Worm (Caenorhabditis elegans): ENCODE data around the gene F46F5.5.

The F46F5.5 gene

DNA sequence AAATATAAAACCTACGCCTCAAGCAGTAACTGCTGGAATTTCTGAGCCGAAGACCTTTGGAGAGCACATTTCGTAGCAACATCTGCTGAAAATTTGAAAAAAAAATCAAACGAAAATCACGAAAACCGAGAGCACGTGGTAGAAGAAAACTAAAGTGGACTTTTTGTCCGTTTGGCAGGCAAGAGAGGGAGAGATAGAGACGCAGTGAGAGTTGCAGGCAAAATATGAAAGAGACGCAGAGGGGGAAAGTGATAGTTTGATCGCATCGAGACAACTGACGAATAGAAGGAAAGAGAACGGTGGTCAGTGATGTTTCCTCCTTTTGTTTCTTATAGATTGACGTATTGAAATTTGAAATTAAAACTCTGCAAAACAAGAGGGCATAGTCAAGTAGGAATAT is 35.7 kb upstream of the F46F5.5 start, which contains the start of the genes acdh-9 and F28A10.13 (continued):
- TF ChIP-seq ztf-6 (GFP tag; IDR thresholded peaks at IDR 0.05) (no peak), C06A6.2 (GFP tag; conservative IDR thresholded peaks at IDR 0.05) (no peak), egl-18 (GFP tag; IDR thresholded peaks at IDR 0.05) (no peak), sdz-38 (tag; optimal IDR thresholded peaks at IDR 0.05) (no peak), efl-1 (GFP tag; optimal IDR thresholded peaks at IDR 0.05) (no peak), nhr-120 (GFP tag; IDR thresholded peaks at IDR 0.05) (no peak), let-607 (tag; optimal IDR thresholded peaks at IDR 0.05) (no peak), K11D2.4 (GFP tag; IDR thresholded peaks at IDR 0.05) (peak; percentile 31; the same call in 1 of the 2 replicates), aptf-2 (GFP tag; conservative IDR thresholded peaks at IDR 0.05) (no peak), sea-2 (GFP tag; IDR thresholded peaks at IDR 0.05) (no peak), F23B12.7 (tag; optimal IDR thresholded peaks at IDR 0.05; ENCODE audit: insufficient read depth) (no peak), rpc-1 (optimal IDR thresholded peaks at IDR 0.05) (no peak), rpc-1 (tag; optimal IDR thresholded peaks at IDR 0.05) (no peak), ztf-22 (GFP tag; optimal IDR thresholded peaks at IDR 0.05) (no peak), bed-1 (GFP tag; IDR thresholded peaks at IDR 0.05) (no peak), Y95B8A.8 (GFP tag; IDR thresholded peaks at IDR 0.05) (no peak), B0261.1 (tag; optimal IDR thresholded peaks at IDR 0.05) (no peak), Y67H2A.10 (GFP tag; conservative IDR thresholded peaks at IDR 0.05) (no peak), T26A5.8 (tag; optimal IDR thresholded peaks at IDR 0.05) (no peak), tbp1 (GFP tag; optimal IDR thresholded peaks at IDR 0.05) (peak; percentile 35), somi-1 (GFP tag; optimal IDR thresholded peaks at IDR 0.05) (no peak), madf-3 (GFP tag; IDR thresholded peaks at IDR 0.05) (no peak), F10E7.11 (tag; optimal IDR thresholded peaks at IDR 0.05) (no peak), attf-6 (GFP tag; IDR thresholded peaks at IDR 0.05) (no peak), chd-7 (tag; optimal IDR thresholded peaks at IDR 0.05) (no peak), fkh-3 (tag; optimal IDR thresholded peaks at IDR 0.05) (no peak), bed-2 (GFP tag; IDR thresholded peaks at IDR 0.05) (no peak), F55B11.4 (tag; optimal IDR thresholded peaks at IDR 0.05; ENCODE audit: borderline replicate concordance, insufficient read depth) (no peak)

DNA sequence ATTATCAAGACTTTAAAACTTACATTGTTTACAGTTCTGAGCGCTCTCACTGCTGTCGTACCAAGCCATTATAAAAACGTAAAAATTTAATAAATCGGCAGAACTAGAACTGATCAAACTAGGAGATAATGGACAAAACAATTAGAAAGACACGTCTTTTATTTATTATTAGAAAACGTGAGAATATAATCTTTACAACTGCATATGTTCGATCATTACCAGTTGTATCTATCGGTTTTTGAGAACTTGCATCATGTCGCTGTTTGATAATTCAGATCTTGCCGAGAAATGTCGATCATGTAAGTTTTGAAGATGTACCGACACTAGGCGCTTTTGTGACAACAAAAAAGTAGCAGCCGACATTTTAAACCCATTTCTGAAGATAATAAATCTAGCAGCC is 32.8 kb upstream of the F46F5.5 start, which contains the start of gene F28A10.7:
Gene F28A10.7, minus strand, starts transcription at position 101 of the 400 bp plus-strand sequence.
- TF ChIP-seq lsl-1 (GFP tag; optimal IDR thresholded peaks at IDR 0.05) (no peak), mxl-1 (tag; optimal IDR thresholded peaks at IDR 0.05) (no peak), snpc-3.4 (tag; optimal IDR thresholded peaks at IDR 0.05) (no peak), B0261.1 (tag; optimal IDR thresholded peaks at IDR 0.05) (no peak), nhr-90 (tag; optimal IDR thresholded peaks at IDR 0.05) (no peak), lag-1 (GFP tag; IDR thresholded peaks at IDR 0.05) (no peak), let-526 (GFP tag; IDR thresholded peaks at IDR 0.05) (no peak), lir-1 (GFP tag; conservative IDR thresholded peaks at IDR 0.05) (no peak), nfya-1 (tag; optimal IDR thresholded peaks at IDR 0.05; ENCODE audit: borderline replicate concordance, insufficient read depth) (no peak), mes-4 (tag; optimal IDR thresholded peaks at IDR 0.05) (no peak), B0019.2 (GFP tag; conservative IDR thresholded peaks at IDR 0.05) (no peak), him-1 (tag; optimal IDR thresholded peaks at IDR 0.05) (no peak), B0035.1 (tag; optimal IDR thresholded peaks at IDR 0.05) (no peak), egl-18 (GFP tag; IDR thresholded peaks at IDR 0.05) (no peak), ceh-100 (GFP tag; IDR thresholded peaks at IDR 0.05) (no peak), ztf-18 (tag; optimal IDR thresholded peaks at IDR 0.05) (no peak)

All from whole organism, young adult.